Fruit fly (Drosophila melanogaster) whole organism, embryonic: ENCODE results near the gene CG14194.

Experiments used
- Asciz ChIP-seq: fragments of 200-800 bp; sonication (Bioruptor generic); optimal IDR thresholded peaks from 2 replicates; lab custom pipeline; 2017; ENCODE audit warnings: missing biosample characterization, mild to moderate bottlenecking, missing genetic modification characterization, missing genetic modification reagents
- B-H2 ChIP-seq: fragments of 200-800 bp; sonication (Bioruptor generic); optimal IDR thresholded peaks from 2 replicates; lab custom pipeline; 2018; ENCODE audit warnings: missing biosample characterization, mild to moderate bottlenecking, missing genetic modification characterization
- BEAF-32 ChIP-seq: fragments of 200-800 bp; sonication (Bioruptor generic); optimal IDR thresholded peaks from 3 replicates; lab custom pipeline; 2017; ENCODE audit warnings: missing biosample characterization, missing genetic modification characterization, mild to moderate bottlenecking, moderate library complexity, missing genetic modification reagents
- Bdp1 ChIP-seq: fragments of 200-800 bp; sonication (Bioruptor generic); optimal IDR thresholded peaks from 3 replicates; lab custom pipeline; 2016; ENCODE audit warnings: missing biosample characterization, missing genetic modification characterization
- C15 ChIP-seq: fragments of 200-800 bp; sonication (Bioruptor generic); IDR thresholded peaks from 3 replicates; pipeline ENCODE4 v1.3.6; 2022; ENCODE audit warnings: missing biosample characterization, missing genetic modification characterization
- CG10267 ChIP-seq: fragments of 200-800 bp; sonication (Bioruptor generic); optimal IDR thresholded peaks from 2 replicates; lab custom pipeline; 2018; ENCODE audit warnings: missing biosample characterization, mild to moderate bottlenecking, missing genetic modification characterization, moderate library complexity
- CG10431 ChIP-seq: fragments of 200-800 bp; sonication (Bioruptor generic); optimal IDR thresholded peaks from 3 replicates; lab custom pipeline; 2018; ENCODE audit warnings: missing biosample characterization, mild to moderate bottlenecking, missing genetic modification characterization
- CG10654 ChIP-seq: fragments of 200-800 bp; sonication (Bioruptor generic); optimal IDR thresholded peaks from 2 replicates; lab custom pipeline; 2016; ENCODE audit warnings: missing biosample characterization, missing genetic modification characterization
- CG11398 ChIP-seq: fragments of 200-800 bp; sonication (Bioruptor generic); optimal IDR thresholded peaks from 2 replicates; lab custom pipeline; 2016; ENCODE audit warnings: missing biosample characterization, missing genetic modification characterization
- CG11504 ChIP-seq: fragments of 200-800 bp; sonication (Bioruptor generic); optimal IDR thresholded peaks from 3 replicates; lab custom pipeline; 2019; ENCODE audit warnings: missing biosample characterization, mild to moderate bottlenecking, missing genetic modification characterization, moderate library complexity
- CG12391 ChIP-seq: fragments of 200-800 bp; sonication (Bioruptor generic); optimal IDR thresholded peaks from 3 replicates; lab custom pipeline; 2018; ENCODE audit warnings: missing biosample characterization, mild to moderate bottlenecking, missing genetic modification characterization, moderate library complexity
- CG13123 ChIP-seq: fragments of 200-800 bp; sonication (Bioruptor generic); optimal IDR thresholded peaks from 2 replicates; lab custom pipeline; 2016; ENCODE audit warnings: missing biosample characterization, missing genetic modification characterization
- CG14014 ChIP-seq: fragments of 200-800 bp; sonication (Bioruptor generic); IDR thresholded peaks from 2 replicates; pipeline ENCODE4 v1.3.6; 2022; ENCODE audit warnings: missing biosample characterization, missing genetic modification characterization
- CG14667 ChIP-seq: fragments of 200-800 bp; sonication (Bioruptor generic); IDR thresholded peaks from 2 replicates; pipeline ENCODE4 v1.3.6; 2022; ENCODE audit warnings: missing biosample characterization, missing genetic modification characterization
- CG15514 ChIP-seq: fragments of 200-800 bp; sonication (Bioruptor generic); optimal IDR thresholded peaks from 3 replicates; lab custom pipeline; 2017; ENCODE audit warnings: missing biosample characterization, missing genetic modification characterization, mild to moderate bottlenecking, moderate library complexity, missing genetic modification reagents
- CG15696 ChIP-seq: fragments of 200-800 bp; sonication (Bioruptor generic); optimal IDR thresholded peaks from 2 replicates; lab custom pipeline; 2019; ENCODE audit warnings: missing biosample characterization, mild to moderate bottlenecking, missing genetic modification characterization, moderate library complexity
- CG1647 ChIP-seq: fragments of 200-800 bp; sonication (Bioruptor generic); optimal IDR thresholded peaks from 3 replicates; lab custom pipeline; 2016; ENCODE audit warnings: missing biosample characterization, missing genetic modification characterization
- CG16779 ChIP-seq: fragments of 200-800 bp; sonication (Bioruptor generic); IDR thresholded peaks from 2 replicates; pipeline ENCODE4 v1.3.6; 2022; ENCODE audit warnings: missing biosample characterization, missing genetic modification characterization
- CG16813 ChIP-seq: fragments of 200-800 bp; sonication (Bioruptor generic); IDR thresholded peaks from 3 replicates; pipeline ENCODE4 v1.3.6; 2022; ENCODE audit warnings: missing biosample characterization, missing genetic modification characterization; ENCODE audit not compliant: partially characterized antibody
- CG17186 ChIP-seq: fragments of 200-800 bp; sonication (Bioruptor generic); optimal IDR thresholded peaks from 3 replicates; lab custom pipeline; 2017; ENCODE audit warnings: missing biosample characterization, missing genetic modification reagents, missing genetic modification characterization
- CG18011 ChIP-seq: fragments of 200-800 bp; sonication (Bioruptor generic); optimal IDR thresholded peaks from 2 replicates; lab custom pipeline; 2017; ENCODE audit warnings: missing biosample characterization, missing genetic modification characterization, mild to moderate bottlenecking, moderate library complexity, missing genotype
- CG18476 ChIP-seq: fragments of 200-800 bp; sonication (Bioruptor generic); optimal IDR thresholded peaks from 2 replicates; lab custom pipeline; 2016; ENCODE audit warnings: missing biosample characterization, mild to moderate bottlenecking, missing genetic modification characterization
- CG30020 ChIP-seq: fragments of 200-800 bp; optimal IDR thresholded peaks from 2 replicates; lab custom pipeline; 2019; ENCODE audit warnings: missing biosample characterization, mild to moderate bottlenecking, missing genetic modification characterization, moderate library complexity
- CG3065 ChIP-seq: fragments of 200-800 bp; sonication (Bioruptor generic); optimal IDR thresholded peaks from 2 replicates; lab custom pipeline; 2016; ENCODE audit warnings: missing biosample characterization, missing genetic modification characterization
- CG6813 ChIP-seq: fragments of 200-800 bp; sonication (Bioruptor generic); optimal IDR thresholded peaks from 2 replicates; lab custom pipeline; 2017; ENCODE audit warnings: missing biosample characterization, missing genetic modification characterization, mild to moderate bottlenecking, moderate library complexity, missing genetic modification reagents
- CG7357 ChIP-seq: fragments of 200-800 bp; sonication (Bioruptor generic); IDR thresholded peaks from 3 replicates; pipeline ENCODE4 v1.3.6; 2022; ENCODE audit warnings: missing biosample characterization, missing genetic modification characterization
- CG9437 ChIP-seq: fragments of 200-800 bp; sonication (Bioruptor generic); optimal IDR thresholded peaks from 2 replicates; lab custom pipeline; 2018; ENCODE audit warnings: missing biosample characterization, mild to moderate bottlenecking, missing genetic modification characterization
- CG9609 ChIP-seq: fragments of 200-800 bp; sonication (Bioruptor generic); optimal IDR thresholded peaks from 3 replicates; lab custom pipeline; 2016; ENCODE audit warnings: missing biosample characterization, missing genetic modification characterization
- CG9932 ChIP-seq: fragments of 200-800 bp; sonication (Bioruptor generic); IDR thresholded peaks from 2 replicates; pipeline ENCODE4 v1.3.6; 2022; ENCODE audit warnings: missing biosample characterization, missing genetic modification characterization
- Dip2 ChIP-seq: fragments of 200-800 bp; sonication (Bioruptor generic); IDR thresholded peaks from 2 replicates; pipeline ENCODE4 v1.3.6; 2022; ENCODE audit warnings: missing biosample characterization, missing genetic modification characterization
- HLH54F ChIP-seq: fragments of 200-800 bp; sonication (Bioruptor generic); optimal IDR thresholded peaks from 3 replicates; lab custom pipeline; 2016; ENCODE audit warnings: missing biosample characterization, missing genetic modification characterization
- Hmx ChIP-seq: fragments of 200-800 bp; sonication (Bioruptor generic); optimal IDR thresholded peaks from 2 replicates; lab custom pipeline; 2016; ENCODE audit warnings: missing biosample characterization, missing genetic modification characterization
- MESR4 ChIP-seq: fragments of 200-800 bp; sonication (Bioruptor generic); optimal IDR thresholded peaks from 2 replicates; lab custom pipeline; 2018; ENCODE audit warnings: missing biosample characterization, mild to moderate bottlenecking, missing genetic modification characterization, moderate library complexity
- Spps ChIP-seq: fragments of 200-800 bp; sonication (Bioruptor generic); optimal IDR thresholded peaks from 2 replicates; lab custom pipeline; 2018; ENCODE audit warnings: missing biosample characterization, mild to moderate bottlenecking, missing genetic modification characterization
- aop ChIP-seq: fragments of 200-800 bp; sonication (Bioruptor generic); IDR thresholded peaks from 2 replicates; pipeline ENCODE4 v1.3.6; 2022; ENCODE audit warnings: missing biosample characterization, missing genetic modification characterization
- ap ChIP-seq: fragments of 200-800 bp; sonication (Bioruptor generic); IDR thresholded peaks from 2 replicates; pipeline ENCODE4 v1.3.6; 2022; ENCODE audit warnings: missing biosample characterization, missing genetic modification characterization
- bigmax ChIP-seq: fragments of 200-800 bp; sonication (Bioruptor generic); optimal IDR thresholded peaks from 2 replicates; lab custom pipeline; 2018; ENCODE audit warnings: missing biosample characterization, mild to moderate bottlenecking, missing genetic modification characterization
- cg ChIP-seq: fragments of 200-800 bp; sonication (Bioruptor generic); optimal IDR thresholded peaks from 3 replicates; lab custom pipeline; 2019; ENCODE audit warnings: missing biosample characterization, mild to moderate bottlenecking, missing genetic modification characterization, moderate library complexity
- eyg ChIP-seq: fragments of 200-800 bp; sonication (Bioruptor generic); optimal IDR thresholded peaks from 3 replicates; lab custom pipeline; 2016; ENCODE audit warnings: missing biosample characterization, missing genetic modification characterization
- fd102C ChIP-seq: fragments of 200-800 bp; sonication (Bioruptor generic); optimal IDR thresholded peaks from 2 replicates; lab custom pipeline; 2018; ENCODE audit warnings: missing biosample characterization, mild to moderate bottlenecking, missing genetic modification characterization, moderate library complexity
- fd64A ChIP-seq: fragments of 200-800 bp; sonication (Bioruptor generic); optimal IDR thresholded peaks from 3 replicates; lab custom pipeline; 2018; ENCODE audit warnings: missing biosample characterization, mild to moderate bottlenecking, missing genetic modification characterization
- gem ChIP-seq: fragments of 200-800 bp; sonication (Bioruptor generic); optimal IDR thresholded peaks from 2 replicates; lab custom pipeline; 2019; ENCODE audit warnings: missing biosample characterization, mild to moderate bottlenecking, missing genetic modification characterization, moderate library complexity
- hkb ChIP-seq, 2 experiments: fragments of 200-800 bp in 1 of 2; fragments of >200 bp in 1 of 2; sonication (Bioruptor generic) in 1 of 2; IDR thresholded peaks in 1 of 2; optimal IDR thresholded peaks in 1 of 2; 2 replicates each; pipeline versions ENCODE4 v1.3.6 to Lab custom; 2017 to 2022; ENCODE audit warnings: missing biosample characterization in 1 of 2, missing genetic modification characterization in 1 of 2
- pho ChIP-seq: fragments of 200-800 bp; sonication (Bioruptor generic); optimal IDR thresholded peaks from 2 replicates; lab custom pipeline; 2016; ENCODE audit warnings: missing biosample characterization, missing genetic modification characterization
- salm ChIP-seq: fragments of 200-800 bp; sonication (Bioruptor generic); optimal IDR thresholded peaks from 2 replicates; lab custom pipeline; 2018; ENCODE audit warnings: missing biosample characterization, mild to moderate bottlenecking, missing genetic modification characterization
- sna ChIP-seq: fragments of 200-800 bp; sonication (Bioruptor generic); IDR thresholded peaks from 2 replicates; pipeline ENCODE4 v1.3.6; 2022; ENCODE audit warnings: missing biosample characterization, missing genetic modification characterization; ENCODE audit not compliant: partially characterized antibody
- sob ChIP-seq: fragments of 200-800 bp; sonication (Bioruptor generic); IDR thresholded peaks from 2 replicates; pipeline ENCODE4 v1.3.6; 2022; ENCODE audit warnings: missing biosample characterization, missing genetic modification characterization
- vfl ChIP-seq: fragments of 200-800 bp; sonication (Bioruptor generic); optimal IDR thresholded peaks from 2 replicates; lab custom pipeline; 2016; ENCODE audit warnings: missing biosample characterization, missing genetic modification characterization
- wek ChIP-seq: fragments of 200-800 bp; sonication (Bioruptor generic); optimal IDR thresholded peaks from 3 replicates; lab custom pipeline; 2018; ENCODE audit warnings: missing biosample characterization, mild to moderate bottlenecking, missing genetic modification characterization, moderate library complexity

CG14194 gene

DNA sequence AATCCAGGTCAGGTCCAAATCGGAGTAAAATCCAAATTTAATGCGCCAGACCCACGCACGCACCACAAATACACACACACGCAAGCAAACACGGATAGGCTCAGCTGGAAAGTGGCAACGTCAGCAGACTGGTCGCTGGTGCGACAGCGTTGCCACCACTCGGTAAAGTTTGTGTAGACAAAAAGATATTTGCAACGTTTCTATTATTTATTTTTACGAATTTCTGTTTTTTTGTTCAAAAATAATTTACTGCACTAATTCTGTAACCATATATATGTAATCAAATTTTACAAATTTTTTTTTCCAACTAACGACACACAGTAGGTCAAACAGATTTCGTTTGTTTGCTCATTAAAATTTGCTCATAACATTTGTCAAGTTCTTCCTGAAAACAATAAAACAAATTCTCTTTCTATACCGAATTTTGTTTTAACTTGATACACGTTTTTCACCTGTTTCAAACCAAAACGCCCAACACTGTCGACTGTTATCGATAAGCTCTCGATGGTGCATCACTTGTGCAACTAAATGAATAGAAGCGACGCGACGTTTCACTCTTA lies 13.6 kb upstream of the CG14194 start, which contains the start of the genes CG7556 and CG7453 (continued):
- TF ChIP-seq CG18011 (GFP tag; lab: Kevin White, UChicago) (peak; percentile 51), eyg (GFP tag; lab: Kevin White, UChicago) (peak; percentile 19), hkb (optimal IDR thresholded peaks at IDR 0.05; lab: Kevin White, UChicago) (no peak), hkb (GFP tag; IDR thresholded peaks at IDR 0.05; lab: Robert Waterston, UW) (peak; percentile 58; the same call in 1 of the 2 replicates), C15 (GFP tag; lab: Robert Waterston, UW) (0 out of 3 replicates have a peak, but pooled peaks have one; percentile 26), CG10267 (tag; lab: Kevin White, UChicago) (peak; percentile 76), wek (GFP tag; lab: Kevin White, UChicago) (peak; percentile 10), CG12391 (tag; lab: Kevin White, UChicago) (peak; percentile 89), Spps (tag; lab: Kevin White, UChicago) (peak; percentile 19), CG11398 (peak; percentile 60), CG6813 (no peak), sna (no peak), HLH54F (GFP tag; lab: Kevin White, UChicago) (peak; percentile 78), bigmax (GFP tag; lab: Kevin White, UChicago) (no peak), CG10654 (GFP tag; lab: Kevin White, UChicago) (peak; percentile 72), CG16813 (GFP tag; lab: Robert Waterston, UW) (no peak), CG1647 (GFP tag; lab: Kevin White, UChicago) (peak; percentile 48), BEAF-32 (peak; percentile 56), CG9437 (GFP tag; lab: Kevin White, UChicago) (peak; percentile 54), CG9609 (GFP tag; lab: Kevin White, UChicago) (peak; percentile 77), pho (GFP tag; lab: Kevin White, UChicago) (peak; percentile 79), CG15696 (tag; lab: Kevin White, UChicago) (peak; percentile 74), CG11504 (peak; percentile 78), cg (GFP tag; lab: Kevin White, UChicago) (peak; percentile 76), vfl (GFP tag; lab: Kevin White, UChicago) (peak; percentile 53), fd64A (GFP tag; lab: Kevin White, UChicago) (no peak), CG14667 (GFP tag; lab: Robert Waterston, UW) (peak; percentile 28; the same call in 1 of the 2 replicates), Dip2 (GFP tag; lab: Robert Waterston, UW) (no peak), CG15514 (GFP tag; lab: Kevin White, UChicago) (peak; percentile 65), CG30020 (tag; lab: Kevin White, UChicago) (peak; percentile 72), CG13123 (GFP tag; lab: Kevin White, UChicago) (peak; percentile 14), ap (GFP tag; lab: Robert Waterston, UW) (peak; percentile 59), MESR4 (GFP tag; lab: Kevin White, UChicago) (no peak), Asciz (GFP tag; lab: Kevin White, UChicago) (peak; percentile 20), fd102C (no peak), CG7357 (peak; percentile 51; the same call in 2 of the 3 replicates), sob (GFP tag; lab: Robert Waterston, UW) (peak; percentile 77), CG18476 (GFP tag; lab: Kevin White, UChicago) (peak; percentile 79), CG9932 (peak; percentile 70), B-H2 (GFP tag; lab: Kevin White, UChicago) (peak; percentile 35), Bdp1 (GFP tag; lab: Kevin White, UChicago) (peak; percentile 61), CG3065 (peak; percentile 56), salm (tag; lab: Kevin White, UChicago) (no peak), CG16779 (no peak), gem (tag; lab: Kevin White, UChicago) (peak; percentile 86), CG10431 (GFP tag; lab: Kevin White, UChicago) (peak; percentile 18), CG14014 (peak; percentile 41; the same call in 1 of the 2 replicates), aop (no peak), CG17186 (GFP tag; lab: Kevin White, UChicago) (peak; percentile 23), Hmx (GFP tag; lab: Kevin White, UChicago) (peak; percentile 39)
